Worm (Caenorhabditis elegans) whole organism, L4 larva: ENCODE data around the gene D2045.8.

Experiments used
- D1046.2 ChIP-seq: fragments of 200-800 bp; sonication (Bioruptor generic); IDR thresholded peaks from 2 replicates; pipeline ENCODE4 v1.3.6; 2022; ENCODE audit warnings: missing genetic modification characterization, missing compliant biosample characterization
- F26F4.8 ChIP-seq: fragments of 200-800 bp; sonication (Bioruptor generic); conservative IDR thresholded peaks from 2 replicates; pipeline ENCODE4 v1.3.6; 2022; ENCODE audit warnings: missing genetic modification characterization, missing compliant biosample characterization
- F37D6.2 ChIP-seq: sonication (generic microtip); optimal IDR thresholded peaks from 2 replicates; lab custom pipeline; 2016; ENCODE audit warnings: mild to moderate bottlenecking, missing genetic modification characterization, missing compliant biosample characterization
- F49E8.2 ChIP-seq: sonication (generic microtip); optimal IDR thresholded peaks from 2 replicates; lab custom pipeline; 2016; ENCODE audit warnings: missing compliant biosample characterization, mild to moderate bottlenecking, missing genetic modification characterization, borderline replicate concordance
- R02D3.7 ChIP-seq: fragments of 150-350 bp; sonication (generic microtip); optimal IDR thresholded peaks from 3 replicates; lab custom pipeline; 2014; ENCODE audit warnings: missing biosample characterization, missing genetic modification characterization
- ama-1 ChIP-seq: fragments of 150-350 bp; optimal IDR thresholded peaks from 2 replicates; lab custom pipeline; 2014; ENCODE audit warnings: inconsistent platforms, mixed read lengths
- attf-4 ChIP-seq: sonication (generic microtip); optimal IDR thresholded peaks from 3 replicates; lab custom pipeline; 2017; ENCODE audit warnings: missing biosample characterization, missing genetic modification characterization
- ceh-28 ChIP-seq: fragments of 150-350 bp; optimal IDR thresholded peaks from 2 replicates; lab custom pipeline; 2014; ENCODE audit warnings: missing biosample characterization, missing genetic modification reagents, missing genetic modification characterization
- ceh-62 ChIP-seq: sonication (generic microtip); optimal IDR thresholded peaks from 2 replicates; lab custom pipeline; 2017; ENCODE audit warnings: missing biosample characterization, missing genetic modification characterization
- ces-1 ChIP-seq: fragments of 150-350 bp; sonication (generic microtip); optimal IDR thresholded peaks from 4 replicates; lab custom pipeline; 2014; ENCODE audit warnings: missing biosample characterization, missing genetic modification reagents, missing genetic modification characterization
- cey-2 ChIP-seq: sonication (generic microtip); optimal IDR thresholded peaks from 3 replicates; lab custom pipeline; 2017; ENCODE audit warnings: missing genetic modification characterization, mild to moderate bottlenecking, missing compliant biosample characterization, antibody characterized with exemption, borderline replicate concordance; ENCODE audit not compliant: insufficient read depth
- daf-16 ChIP-seq, 3 experiments: sonication (generic microtip); optimal IDR thresholded peaks; 2 replicates each; lab custom pipeline; 2016 to 2017; ENCODE audit warnings: missing genetic modification characterization in 3 of 3, missing genetic modification reagents in 3 of 3, mild to moderate bottlenecking in 2 of 3, missing compliant biosample characterization in 2 of 3, missing biosample characterization in 1 of 3, moderate library complexity in 1 of 3
- dmd-6 ChIP-seq: fragments of 200-800 bp; sonication (Bioruptor generic); IDR thresholded peaks from 2 replicates; pipeline ENCODE4 v1.3.6; 2022; ENCODE audit warnings: missing genetic modification reagents, missing genetic modification characterization, missing compliant biosample characterization
- dmd-8 ChIP-seq: fragments of 200-800 bp; sonication (Bioruptor generic); IDR thresholded peaks from 2 replicates; pipeline ENCODE4 v1.3.6; 2022; ENCODE audit warnings: missing genetic modification characterization, missing compliant biosample characterization
- dmd-9 ChIP-seq: fragments of 200-800 bp; sonication (Bioruptor generic); IDR thresholded peaks from 2 replicates; pipeline ENCODE4 v1.3.6; 2022; ENCODE audit warnings: missing genetic modification reagents, missing genetic modification characterization, missing compliant biosample characterization
- duxl-1 ChIP-seq: sonication (generic microtip); optimal IDR thresholded peaks from 2 replicates; lab custom pipeline; 2016; ENCODE audit warnings: mild to moderate bottlenecking, missing genetic modification characterization, moderate library complexity, missing compliant biosample characterization; ENCODE audit not compliant: poor library complexity
- dve-1 ChIP-seq: sonication (generic microtip); optimal IDR thresholded peaks from 2 replicates; lab custom pipeline; 2017; ENCODE audit warnings: antibody characterized with exemption, mild to moderate bottlenecking, missing genetic modification characterization, missing compliant biosample characterization; ENCODE audit not compliant: insufficient read depth
- fkh-10 ChIP-seq: fragments of 150-350 bp; optimal IDR thresholded peaks from 2 replicates; lab custom pipeline; 2014; ENCODE audit warnings: missing biosample characterization, missing genetic modification reagents, missing genetic modification characterization
- hif-1 ChIP-seq, 2 experiments: sonication (generic microtip); optimal IDR thresholded peaks; 2 replicates each; lab custom pipeline; 2016 to 2017; ENCODE audit warnings: missing compliant biosample characterization in 2 of 2, missing genetic modification characterization in 2 of 2, missing genetic modification reagents in 2 of 2, missing genotype in 2 of 2, mild to moderate bottlenecking in 1 of 2
- hlh-11 ChIP-seq: fragments of 200-800 bp; sonication (Bioruptor generic); optimal IDR thresholded peaks from 2 replicates; lab custom pipeline; 2018; ENCODE audit warnings: mild to moderate bottlenecking, missing genetic modification characterization, missing compliant biosample characterization
- hlh-30 ChIP-seq: sonication (generic microtip); optimal IDR thresholded peaks from 2 replicates; lab custom pipeline; 2017; ENCODE audit warnings: antibody characterized with exemption, mild to moderate bottlenecking, missing genetic modification characterization, missing compliant biosample characterization; ENCODE audit not compliant: insufficient read depth
- lim-7 ChIP-seq: fragments of 200-800 bp; sonication (Bioruptor generic); IDR thresholded peaks from 2 replicates; pipeline ENCODE4 v1.3.6; 2022; ENCODE audit warnings: missing genetic modification characterization, missing compliant biosample characterization
- lin-1 ChIP-seq: fragments of 200-800 bp; sonication (Bioruptor generic); IDR thresholded peaks from 2 replicates; pipeline ENCODE4 v1.3.6; 2022; ENCODE audit warnings: missing genetic modification reagents, missing genetic modification characterization, missing compliant biosample characterization
- lin-15B ChIP-seq: fragments of 150-350 bp; sonication (generic microtip); optimal IDR thresholded peaks from 3 replicates; lab custom pipeline; 2014; ENCODE audit warnings: missing biosample characterization, missing genetic modification characterization
- lin-38 ChIP-seq: fragments of 200-800 bp; sonication (Bioruptor generic); IDR thresholded peaks from 2 replicates; pipeline ENCODE4 v1.3.6; 2022; ENCODE audit warnings: missing genetic modification reagents, missing genetic modification characterization, missing compliant biosample characterization
- lir-3 ChIP-seq: sonication (generic microtip); optimal IDR thresholded peaks from 2 replicates; lab custom pipeline; 2016; ENCODE audit warnings: mild to moderate bottlenecking, missing genetic modification characterization, missing compliant biosample characterization
- lsy-2 ChIP-seq, 2 experiments: fragments of 150-350 bp in 1 of 2; sonication (generic microtip) in 1 of 2; optimal IDR thresholded peaks; 2 replicates each; lab custom pipeline; 2014 to 2017; ENCODE audit warnings: missing biosample characterization in 2 of 2, missing genetic modification characterization in 2 of 2
- mdl-1 ChIP-seq, 2 experiments: fragments of 150-350 bp in 1 of 2; sonication (generic microtip) in 1 of 2; optimal IDR thresholded peaks; 2 replicates each; lab custom pipeline; 2014 to 2017; ENCODE audit warnings: missing biosample characterization in 2 of 2, missing genetic modification characterization in 2 of 2
- mdt-29 ChIP-seq: fragments of 200-800 bp; sonication (Bioruptor generic); IDR thresholded peaks from 2 replicates; pipeline ENCODE4 v1.3.6; 2022; ENCODE audit warnings: missing genetic modification reagents, missing genetic modification characterization, missing compliant biosample characterization
- mxl-3 ChIP-seq: fragments of 200-800 bp; sonication (Bioruptor generic); optimal IDR thresholded peaks from 2 replicates; lab custom pipeline; 2018; ENCODE audit warnings: mild to moderate bottlenecking, missing genetic modification characterization, missing compliant biosample characterization
- nhr-111 ChIP-seq: fragments of 200-800 bp; sonication (Bioruptor generic); optimal IDR thresholded peaks from 2 replicates; lab custom pipeline; 2018; ENCODE audit warnings: mild to moderate bottlenecking, missing genetic modification characterization, missing compliant biosample characterization
- nhr-25 ChIP-seq: sonication (generic microtip); optimal IDR thresholded peaks from 2 replicates; lab custom pipeline; 2017; ENCODE audit warnings: missing genetic modification characterization, mild to moderate bottlenecking, missing compliant biosample characterization, antibody characterized with exemption, moderate library complexity, borderline replicate concordance; ENCODE audit not compliant: insufficient read depth
- nhr-41 ChIP-seq: fragments of 200-800 bp; sonication (Bioruptor generic); IDR thresholded peaks from 2 replicates; pipeline ENCODE4 v1.3.6; 2022; ENCODE audit warnings: missing genetic modification reagents, missing genetic modification characterization, missing compliant biosample characterization
- nhr-48 ChIP-seq: sonication (generic microtip); optimal IDR thresholded peaks from 2 replicates; lab custom pipeline; 2016; ENCODE audit warnings: mild to moderate bottlenecking, missing genetic modification characterization, missing compliant biosample characterization
- nhr-6 ChIP-seq: fragments of 150-350 bp; optimal IDR thresholded peaks from 2 replicates; lab custom pipeline; 2014; ENCODE audit warnings: missing biosample characterization, missing genetic modification characterization
- nhr-77 ChIP-seq: fragments of 150-350 bp; optimal IDR thresholded peaks from 2 replicates; lab custom pipeline; 2014; ENCODE audit warnings: missing biosample characterization, missing genetic modification characterization
- rbr-2 ChIP-seq: sonication (generic microtip); optimal IDR thresholded peaks from 2 replicates; lab custom pipeline; 2016; ENCODE audit warnings: missing genotype, missing genetic modification characterization, missing compliant biosample characterization
- set-16 ChIP-seq: fragments of 200-800 bp; sonication (Bioruptor generic); IDR thresholded peaks from 2 replicates; pipeline ENCODE4 v1.3.6; 2022; ENCODE audit warnings: missing genetic modification reagents, missing genetic modification characterization, missing compliant biosample characterization
- spr-3 ChIP-seq: fragments of 200-800 bp; sonication (Bioruptor generic); optimal IDR thresholded peaks from 2 replicates; lab custom pipeline; 2018; ENCODE audit warnings: mild to moderate bottlenecking, missing genetic modification characterization, missing compliant biosample characterization
- tra-1 ChIP-seq: fragments of 200-800 bp; sonication (Bioruptor generic); IDR thresholded peaks from 2 replicates; pipeline ENCODE4 v1.3.6; 2022; ENCODE audit warnings: missing genetic modification reagents, missing genetic modification characterization, missing compliant biosample characterization
- unc-62 ChIP-seq, 3 experiments: fragments of 150-350 bp in 1 of 3; sonication (generic microtip); optimal IDR thresholded peaks in 2 of 3; peaks in 1 of 3; 1 replicate in 1 of 3; 2 replicates in 2 of 3; lab custom pipeline; 2014 to 2017; ENCODE audit warnings: missing biosample characterization in 3 of 3, missing genetic modification characterization in 3 of 3, missing genetic modification reagents in 3 of 3, missing genotype in 1 of 3
- zag-1 ChIP-seq: fragments of 150-350 bp; optimal IDR thresholded peaks from 2 replicates; lab custom pipeline; 2014; ENCODE audit warnings: missing biosample characterization, missing genetic modification characterization
- zfp-2 ChIP-seq: sonication (generic microtip); optimal IDR thresholded peaks from 2 replicates; lab custom pipeline; 2016; ENCODE audit warnings: mild to moderate bottlenecking, missing genetic modification characterization, missing compliant biosample characterization
- zip-2 ChIP-seq: fragments of 150-350 bp; optimal IDR thresholded peaks from 2 replicates; lab custom pipeline; 2014; ENCODE audit warnings: missing biosample characterization, missing genetic modification characterization
- ztf-11 ChIP-seq: fragments of 150-350 bp; optimal IDR thresholded peaks from 2 replicates; lab custom pipeline; 2014; ENCODE audit warnings: missing biosample characterization, missing genetic modification characterization

D2045.8 gene

ce11 chrIII:10505943-10506698 is 24.0 kb downstream of the D2045.8 start (continued):
- TF ChIP-seq nhr-111 (GFP tag; lab: Kevin White, UChicago) (no peak), duxl-1 (tag; lab: Kevin White, UChicago) (no peak), dve-1 (tag; lab: Kevin White, UChicago) (no peak), F37D6.2 (tag; lab: Kevin White, UChicago) (no peak)

ce11 chrIII:10506699-10507248 is 24.7 kb downstream of the D2045.8 start, which contains the start of the genes sip-1 and sly-1:
sip-1 (minus strand) TSS chrIII:10506801.
sly-1 (plus strand) TSS chrIII:10507058.
- TF ChIP-seq R02D3.7 (no peak), spr-3 (GFP tag; lab: Kevin White, UChicago) (no peak), lin-1 (GFP tag; lab: Robert Waterston, UW) (no peak), set-16 (GFP tag; lab: Robert Waterston, UW) (no peak), hif-1 (tag; optimal IDR thresholded peaks at IDR 0.05; lab: Kevin White, UChicago) (peak in 1 of 2 experiments; percentile 42), dmd-9 (GFP tag; lab: Robert Waterston, UW) (no peak), cey-2 (tag; lab: Kevin White, UChicago) (no peak), daf-16 (GFP tag; optimal IDR thresholded peaks at IDR 0.05; lab: Kevin White, UChicago) (no peak), daf-16 (tag; optimal IDR thresholded peaks at IDR 0.05; lab: Kevin White, UChicago) (peak; percentile 47), nhr-41 (GFP tag; lab: Robert Waterston, UW) (no peak), rbr-2 (tag; lab: Kevin White, UChicago) (peak; percentile 75), lir-3 (tag; lab: Kevin White, UChicago) (no peak), dmd-8 (GFP tag; lab: Robert Waterston, UW) (no peak), F26F4.8 (GFP tag; lab: Robert Waterston, UW) (no peak), nhr-48 (tag; lab: Kevin White, UChicago) (no peak), fkh-10 (GFP tag; lab: Kevin White, UChicago) (no peak), ceh-62 (tag; lab: Kevin White, UChicago) (no peak), ama-1 (lab: Kevin White, UChicago) (no peak), F49E8.2 (tag; lab: Kevin White, UChicago) (no peak), lin-38 (GFP tag; lab: Robert Waterston, UW) (peak; percentile 90), lin-15B (peak; percentile 50), attf-4 (no peak), ceh-28 (tag; lab: Kevin White, UChicago) (no peak), nhr-77 (peak; percentile 66), dve-1 (tag; lab: Kevin White, UChicago) (peak; percentile 88), nhr-25 (tag; lab: Kevin White, UChicago) (no peak), unc-62 (GFP tag; optimal IDR thresholded peaks at IDR 0.05 in 1 of 2; lab: Kevin White, UChicago) (no peak), unc-62 (tag; optimal IDR thresholded peaks at IDR 0.05; lab: Kevin White, UChicago) (no peak), hlh-30 (peak; percentile 80), ztf-11 (tag; lab: Kevin White, UChicago) (no peak), zip-2 (tag; lab: Kevin White, UChicago) (peak; percentile 33), mdl-1 (tag; optimal IDR thresholded peaks at IDR 0.05; lab: Kevin White, UChicago) (no peak), mdt-29 (GFP tag; lab: Robert Waterston, UW) (no peak), lim-7 (GFP tag; lab: Robert Waterston, UW) (no peak), mxl-3 (GFP tag; lab: Kevin White, UChicago) (no peak), zfp-2 (tag; lab: Kevin White, UChicago) (no peak), hlh-11 (tag; lab: Kevin White, UChicago) (peak; percentile 54), ces-1 (no peak), dmd-6 (GFP tag; lab: Robert Waterston, UW) (peak; percentile 27; the same call in 1 of the 2 replicates), zag-1 (tag; lab: Kevin White, UChicago) (no peak), D1046.2 (GFP tag; lab: Robert Waterston, UW) (no peak), lsy-2 (tag; optimal IDR thresholded peaks at IDR 0.05; lab: Kevin White, UChicago) (peak in 1 of 2 experiments; percentile 92), duxl-1 (tag; lab: Kevin White, UChicago) (no peak), nhr-6 (tag; lab: Kevin White, UChicago) (peak; percentile 81), tra-1 (GFP tag; lab: Robert Waterston, UW) (no peak)
